Worm (Caenorhabditis elegans): ENCODE results near the gene Y73B6BL.27.

The Y73B6BL.27 gene

ce11 chrIV:6474751-6475150, 1.7 kb upstream of the Y73B6BL.27 start:
- TF ChIP-seq attf-5 (GFP tag; optimal IDR thresholded peaks at IDR 0.05): peak; percentile 13
- TF ChIP-seq lin-54 (GFP tag; optimal IDR thresholded peaks at IDR 0.05): no peak
- no peak for TF ChIP-seq egl-18 (GFP tag; IDR thresholded peaks at IDR 0.05)
- no peak for TF ChIP-seq dox-1 (GFP tag; IDR thresholded peaks at IDR 0.05)
- no peak for TF ChIP-seq mel-28 (tag; optimal IDR thresholded peaks at IDR 0.05; ENCODE audit: borderline replicate concordance)
- peak; percentile 72; the same call in 1 of the 2 replicates for TF ChIP-seq hmg-1.2 (GFP tag; IDR thresholded peaks at IDR 0.05)
- peak in 1 of 3 experiments; percentile 58 for TF ChIP-seq lin-35 (GFP tag; optimal IDR thresholded peaks at IDR 0.05)
- no peak for TF ChIP-seq snpc-4 (GFP tag; optimal IDR thresholded peaks at IDR 0.05)
- peak in 1 of 4 experiments; percentile 14 for TF ChIP-seq snpc-4 (tag; optimal IDR thresholded peaks at IDR 0.05)

ce11 chrIV:6471216-6471615, 1.8 kb downstream of the Y73B6BL.27 start, which contains the start of gene tmed-13:
Gene tmed-13 (minus strand): TSS chrIV:6471384.
- no peak for TF ChIP-seq snpc-1.1 (tag; optimal IDR thresholded peaks at IDR 0.05; ENCODE audit: insufficient read depth)
- TF ChIP-seq D2030.7 (GFP tag; IDR thresholded peaks at IDR 0.05): no peak
- TF ChIP-seq pbrm-1 (GFP tag; IDR thresholded peaks at IDR 0.05): no peak
- peak; percentile 51; the same call in 1 of the 2 replicates for TF ChIP-seq hmg-1.2 (GFP tag; IDR thresholded peaks at IDR 0.05)

- no peak for TF ChIP-seq F55B11.4 (tag; optimal IDR thresholded peaks at IDR 0.05; ENCODE audit: borderline replicate concordance, insufficient read depth)
- no peak for TF ChIP-seq F57A8.1 (GFP tag; optimal IDR thresholded peaks at IDR 0.05)
- no peak for TF ChIP-seq ceh-40 (GFP tag; IDR thresholded peaks at IDR 0.05)
- no peak for TF ChIP-seq unc-62 (GFP tag; optimal IDR thresholded peaks at IDR 0.05)
- no peak for TF ChIP-seq pha-4 (tag; optimal IDR thresholded peaks at IDR 0.05)
- no peak for TF ChIP-seq D2030.7 (GFP tag; IDR thresholded peaks at IDR 0.05)
- TF ChIP-seq F33H1.4 (GFP tag; IDR thresholded peaks at IDR 0.05): no peak
- no peak for TF ChIP-seq ztf-22 (GFP tag; optimal IDR thresholded peaks at IDR 0.05)
- TF ChIP-seq nfyb-1 (GFP tag; IDR thresholded peaks at IDR 0.05): no peak
- no peak for TF ChIP-seq lag-1 (GFP tag; IDR thresholded peaks at IDR 0.05)
- TF ChIP-seq ztf-26 (tag; optimal IDR thresholded peaks at IDR 0.05): no peak
- no peak for TF ChIP-seq ceh-27 (GFP tag; optimal IDR thresholded peaks at IDR 0.05)
- no peak for TF ChIP-seq madf-6 (GFP tag; IDR thresholded peaks at IDR 0.05)
- no peak for TF ChIP-seq cebp-1 (GFP tag; IDR thresholded peaks at IDR 0.05)
- no peak for TF ChIP-seq cebp-1 (tag; optimal IDR thresholded peaks at IDR 0.05)
- no peak for TF ChIP-seq lsl-1 (GFP tag; optimal IDR thresholded peaks at IDR 0.05)
Measured at ce11 chrIV:6464005-6464404, 9.0 kb downstream of the Y73B6BL.27 start, which contains the start of gene acr-25. Gene acr-25 (plus strand): TSS chrIV:6464305.

DNA sequence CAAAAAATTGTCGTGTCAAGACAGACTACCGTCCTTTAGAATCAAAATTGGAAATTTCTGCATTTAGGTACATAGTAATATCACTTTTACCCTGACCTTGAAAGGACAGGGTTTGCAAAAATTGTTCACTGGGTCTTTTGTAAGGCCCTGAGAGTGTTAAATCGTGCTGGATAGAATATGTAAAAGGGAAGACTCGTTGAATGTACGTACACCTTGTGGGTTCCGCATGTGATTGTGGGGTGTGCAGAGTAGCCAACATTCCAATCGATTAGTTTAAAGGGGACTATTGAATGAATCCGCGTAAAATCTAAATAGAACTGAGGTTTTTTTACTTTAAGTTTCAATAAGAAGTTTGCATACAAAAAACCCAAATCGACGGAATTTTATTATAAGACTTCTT, 12.4 kb downstream of the Y73B6BL.27 start:
- no peak for TF ChIP-seq snpc-3.4 (tag; optimal IDR thresholded peaks at IDR 0.05)
- no peak for TF ChIP-seq ceh-58 (GFP tag; IDR thresholded peaks at IDR 0.05)
- TF ChIP-seq B0035.1 (tag; optimal IDR thresholded peaks at IDR 0.05): no peak
- TF ChIP-seq snpc-1.1 (tag; optimal IDR thresholded peaks at IDR 0.05; ENCODE audit: insufficient read depth): peak; percentile 79
- TF ChIP-seq attf-6 (GFP tag; IDR thresholded peaks at IDR 0.05): peak; percentile 57; the same call in 1 of the 2 replicates
- peak; percentile 69 for TF ChIP-seq snpc-4 (GFP tag; optimal IDR thresholded peaks at IDR 0.05)
- peak; percentile 66 to 77 (median 73) for TF ChIP-seq snpc-4 (tag; optimal IDR thresholded peaks at IDR 0.05)
- no peak for TF ChIP-seq rcor-1 (GFP tag; IDR thresholded peaks at IDR 0.05)
- TF ChIP-seq pbrm-1 (GFP tag; IDR thresholded peaks at IDR 0.05): no peak

DNA sequence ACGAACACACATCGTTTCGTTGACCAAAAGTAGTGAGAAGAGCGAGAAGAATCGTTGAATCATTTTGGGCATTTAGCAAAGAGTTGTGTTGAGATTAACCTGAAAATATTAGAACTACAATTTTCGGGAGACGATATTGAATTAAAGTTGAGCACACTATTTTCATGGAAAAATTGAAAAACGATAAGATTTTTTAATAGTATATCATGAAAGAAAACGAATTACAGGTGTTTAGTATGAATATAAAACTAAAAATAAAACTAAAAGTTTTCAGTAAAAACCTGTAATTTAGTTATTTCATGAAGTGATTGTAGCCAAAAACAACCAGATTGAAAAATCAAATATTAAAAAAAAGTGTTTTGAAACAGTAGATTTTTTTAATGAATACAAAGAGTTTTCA, 15.6 kb downstream of the Y73B6BL.27 start, which contains the start of gene lgc-10:
Gene lgc-10 (minus strand): TSS at position 101 of the 400 bp plus-strand sequence.
- TF ChIP-seq ZK185.1 (tag; optimal IDR thresholded peaks at IDR 0.05; ENCODE audit: poor library complexity, severe bottlenecking) (no peak), let-526 (GFP tag; IDR thresholded peaks at IDR 0.05) (no peak), lin-40 (tag; optimal IDR thresholded peaks at IDR 0.05) (no peak), F39B2.1 (GFP tag; IDR thresholded peaks at IDR 0.05) (no peak), hrde-1 (tag; optimal IDR thresholded peaks at IDR 0.05; ENCODE audit: borderline replicate concordance) (no peak), dpl-1 (GFP tag; optimal IDR thresholded peaks at IDR 0.05) (no peak), Y79H2A.3 (GFP tag; conservative IDR thresholded peaks at IDR 0.05) (no peak), attf-6 (GFP tag; IDR thresholded peaks at IDR 0.05) (no peak), K12H6.12 (tag; optimal IDR thresholded peaks at IDR 0.05) (no peak), let-607 (tag; optimal IDR thresholded peaks at IDR 0.05) (no peak), ztf-28 (GFP tag; IDR thresholded peaks at IDR 0.05) (no peak)

All from whole organism, young adult.